Worm (Caenorhabditis elegans) whole organism, midembryonic: ENCODE data around the gene srx-114.

Experiments
- cog-1 ChIP-seq: sonication (generic microtip); optimal IDR thresholded peaks from 2 replicates; lab custom pipeline; 2016; ENCODE audit warnings: missing genetic modification characterization, missing compliant biosample characterization
- flt-1 ChIP-seq: fragments of 200-800 bp; sonication (Bioruptor generic); IDR thresholded peaks from 2 replicates; pipeline ENCODE4 v1.3.6; 2022; ENCODE audit warnings: missing genetic modification characterization, missing compliant biosample characterization
- klf-2 ChIP-seq: fragments of 200-800 bp; sonication (Bioruptor generic); conservative IDR thresholded peaks from 2 replicates; pipeline ENCODE4 v1.3.6; 2022; ENCODE audit warnings: missing genetic modification reagents, missing genetic modification characterization, missing compliant biosample characterization
- ref-1 ChIP-seq: fragments of 200-800 bp; sonication (Bioruptor generic); conservative IDR thresholded peaks from 2 replicates; pipeline ENCODE4 v1.3.6; 2022; ENCODE audit warnings: missing genetic modification reagents, missing genetic modification characterization, missing compliant biosample characterization
- tab-1 ChIP-seq: fragments of 200-800 bp; sonication (Bioruptor generic); IDR thresholded peaks from 2 replicates; pipeline ENCODE4 v1.3.6; 2022; ENCODE audit warnings: missing genetic modification characterization, missing compliant biosample characterization
- ztf-23 ChIP-seq: fragments of 200-800 bp; sonication (Bioruptor generic); IDR thresholded peaks from 2 replicates; pipeline ENCODE4 v1.3.6; 2022; ENCODE audit warnings: missing genetic modification reagents, missing genetic modification characterization, missing compliant biosample characterization
- ztf-29 ChIP-seq: fragments of 200-800 bp; sonication (Bioruptor generic); IDR thresholded peaks from 2 replicates; pipeline ENCODE4 v1.3.6; 2022; ENCODE audit warnings: missing genetic modification reagents, missing genetic modification characterization, missing compliant biosample characterization

ce11 chrII:5460911-5461310, 27.9 kb upstream of the srx-114 start:
- no peak for TF ChIP-seq flt-1 (GFP tag; lab: Robert Waterston, UW)
- peak; percentile 16 for TF ChIP-seq cog-1
- TF ChIP-seq ztf-23 (GFP tag; lab: Robert Waterston, UW): no peak
- no peak for TF ChIP-seq ref-1 (GFP tag; lab: Robert Waterston, UW)
- TF ChIP-seq ztf-29 (GFP tag; lab: Robert Waterston, UW): no peak
- TF ChIP-seq klf-2 (GFP tag; lab: Robert Waterston, UW): no peak
- TF ChIP-seq tab-1 (GFP tag; lab: Robert Waterston, UW): no peak
